Worm (Caenorhabditis elegans): ENCODE results near the gene clec-265.

The clec-265 gene

DNA sequence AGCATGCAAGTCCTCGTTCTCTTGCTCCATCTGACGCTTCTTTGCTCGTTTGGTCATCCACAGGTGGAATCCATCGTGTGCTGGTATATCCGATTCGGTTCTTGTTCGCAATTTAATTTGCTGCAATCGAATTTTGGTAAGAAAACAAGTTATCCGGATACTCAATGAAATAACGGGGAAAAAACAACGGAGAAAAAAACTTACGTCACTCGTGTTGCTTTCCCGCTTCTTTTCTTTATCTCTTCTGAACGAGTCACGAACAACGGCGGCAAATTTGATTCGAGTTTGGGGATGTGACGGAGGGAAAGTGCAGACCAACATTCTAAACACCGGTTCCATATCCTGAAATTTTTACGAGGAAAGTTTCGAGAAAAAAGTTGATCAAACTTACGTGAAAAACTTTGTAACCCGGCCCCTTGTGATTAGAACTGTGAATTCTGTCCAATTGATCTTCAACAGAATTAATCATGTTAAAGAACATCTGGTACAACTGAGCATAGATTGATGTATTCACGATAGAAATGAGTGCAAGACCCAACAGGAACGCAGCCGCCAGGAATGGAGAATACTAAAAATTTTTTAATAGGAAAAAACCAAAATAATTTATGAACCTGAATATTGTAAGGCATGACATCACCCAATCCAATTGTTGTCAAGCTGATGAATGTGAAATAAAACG is 19.9 kb downstream of the clec-265 start:
- peak; percentile 82 for TF ChIP-seq unc-42 (tag; optimal IDR thresholded peaks at IDR 0.05)
- no peak for TF ChIP-seq pat-9 (tag; optimal IDR thresholded peaks at IDR 0.05)

DNA sequence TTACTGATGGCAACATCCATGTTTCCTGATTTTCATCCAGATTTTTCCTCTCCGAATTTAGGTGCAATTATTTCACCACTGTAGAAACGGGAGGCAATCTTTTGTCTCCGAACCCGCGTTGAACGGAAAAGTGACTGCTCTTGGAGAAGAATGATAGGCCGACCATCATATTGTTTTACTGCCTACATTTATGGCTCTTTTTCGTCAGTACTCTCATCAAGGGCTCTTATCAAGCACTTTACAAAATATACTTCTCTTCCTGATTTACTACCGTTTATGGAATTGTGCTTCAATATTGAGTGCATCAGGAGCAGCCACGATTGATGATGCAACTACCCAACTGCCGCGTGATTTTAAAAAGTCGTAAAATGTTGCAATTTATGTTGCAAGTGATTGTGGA is 22.8 kb downstream of the clec-265 start:
- TF ChIP-seq pat-9 (tag; optimal IDR thresholded peaks at IDR 0.05) (no peak), fax-1 (tag; optimal IDR thresholded peaks at IDR 0.05) (no peak), npax-4 (tag; optimal IDR thresholded peaks at IDR 0.05) (no peak), sox-4 (tag; optimal IDR thresholded peaks at IDR 0.05) (no peak), fkh-6 (tag; optimal IDR thresholded peaks at IDR 0.05) (no peak), elt-2 (tag; optimal IDR thresholded peaks at IDR 0.05) (no peak), unc-3 (GFP tag; conservative IDR thresholded peaks at IDR 0.05) (no peak), unc-3 (tag; optimal IDR thresholded peaks at IDR 0.05) (no peak), nhr-232 (tag; optimal IDR thresholded peaks at IDR 0.05) (no peak), ceh-34 (tag; optimal IDR thresholded peaks at IDR 0.05) (no peak)

- TF ChIP-seq tbx-7 (tag; optimal IDR thresholded peaks at IDR 0.05) (no peak), pha-2 (tag; optimal IDR thresholded peaks at IDR 0.05) (no peak), hlh-6 (tag; optimal IDR thresholded peaks at IDR 0.05) (no peak), eyg-1 (tag; optimal IDR thresholded peaks at IDR 0.05) (no peak), ceh-24 (tag; optimal IDR thresholded peaks at IDR 0.05) (no peak), fkh-6 (tag; optimal IDR thresholded peaks at IDR 0.05) (no peak), pqm-1 (tag; optimal IDR thresholded peaks at IDR 0.05) (no peak), unc-42 (tag; optimal IDR thresholded peaks at IDR 0.05) (no peak), ceh-22 (tag; optimal IDR thresholded peaks at IDR 0.05) (no peak), madf-2 (tag; optimal IDR thresholded peaks at IDR 0.05) (no peak), mec-3 (tag; optimal IDR thresholded peaks at IDR 0.05; ENCODE audit: borderline replicate concordance) (no peak), ceh-48 (tag; optimal IDR thresholded peaks at IDR 0.05) (no peak), fax-1 (tag; optimal IDR thresholded peaks at IDR 0.05) (no peak), C38D4.7 (GFP tag; optimal IDR thresholded peaks at IDR 0.05) (no peak), lin-11 (tag; optimal IDR thresholded peaks at IDR 0.05) (no peak), ahr-1 (tag; optimal IDR thresholded peaks at IDR 0.05) (no peak), fkh-10 (GFP tag; optimal IDR thresholded peaks at IDR 0.05) (no peak)
Observed at ce11 chrX:3054802-3055201, 23.2 kb downstream of the clec-265 start, which contains the start of gene twk-26. Gene twk-26, minus strand, starts transcription at chrX:3054824.

DNA sequence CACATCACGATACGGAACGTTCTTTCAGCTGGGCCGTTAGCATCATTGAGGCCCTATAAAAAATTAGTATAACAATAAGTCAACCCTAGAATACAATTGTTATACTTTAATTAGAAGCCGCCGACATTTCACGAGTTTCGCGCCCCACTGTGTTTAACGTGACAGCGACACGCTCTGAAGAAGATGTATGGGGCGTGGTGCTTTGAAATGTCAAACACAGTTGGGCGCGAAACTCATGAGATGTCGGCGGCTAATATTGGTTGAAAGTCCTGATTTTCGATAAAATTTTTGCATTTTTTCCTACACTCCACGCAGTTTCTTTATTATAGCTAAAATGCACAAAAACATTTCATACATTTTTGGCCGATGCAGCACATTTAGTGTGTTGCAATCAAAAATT is 24.5 kb downstream of the clec-265 start:
- TF ChIP-seq elt-4 (tag; optimal IDR thresholded peaks at IDR 0.05): no peak
- TF ChIP-seq ceh-48 (tag; optimal IDR thresholded peaks at IDR 0.05): no peak
- TF ChIP-seq madf-2 (tag; optimal IDR thresholded peaks at IDR 0.05): no peak
- no peak for TF ChIP-seq zip-5 (tag; optimal IDR thresholded peaks at IDR 0.05)
- no peak for TF ChIP-seq F13H6.1 (tag; optimal IDR thresholded peaks at IDR 0.05)

- no peak for TF ChIP-seq C38D4.7 (GFP tag; optimal IDR thresholded peaks at IDR 0.05)
- TF ChIP-seq ceh-24 (tag; optimal IDR thresholded peaks at IDR 0.05): no peak
- no peak for TF ChIP-seq pqm-1 (tag; optimal IDR thresholded peaks at IDR 0.05)
- no peak for TF ChIP-seq unc-42 (tag; optimal IDR thresholded peaks at IDR 0.05)
- TF ChIP-seq unc-3 (GFP tag; conservative IDR thresholded peaks at IDR 0.05): no peak
- no peak for TF ChIP-seq unc-3 (tag; optimal IDR thresholded peaks at IDR 0.05)
- TF ChIP-seq ceh-31 (tag; optimal IDR thresholded peaks at IDR 0.05): no peak
- TF ChIP-seq unc-55 (GFP tag; optimal IDR thresholded peaks at IDR 0.05): no peak
- no peak for TF ChIP-seq pag-3 (tag; optimal IDR thresholded peaks at IDR 0.05; ENCODE audit: borderline replicate concordance)
- no peak for TF ChIP-seq odd-2 (tag; optimal IDR thresholded peaks at IDR 0.05)
- TF ChIP-seq ttx-3 (tag; optimal IDR thresholded peaks at IDR 0.05): no peak
- no peak for TF ChIP-seq ama-1 (optimal IDR thresholded peaks at IDR 0.05)
- no peak for TF ChIP-seq che-1 (tag; optimal IDR thresholded peaks at IDR 0.05)
- TF ChIP-seq K02D7.2 (tag; optimal IDR thresholded peaks at IDR 0.05): no peak
- no peak for TF ChIP-seq Y22D7AL.16 (tag; optimal IDR thresholded peaks at IDR 0.05)
- no peak for TF ChIP-seq hlh-30 (tag; optimal IDR thresholded peaks at IDR 0.05; ENCODE audit: insufficient read depth)
- no peak for TF ChIP-seq lim-6 (tag; optimal IDR thresholded peaks at IDR 0.05)
- no peak for TF ChIP-seq hlh-6 (tag; optimal IDR thresholded peaks at IDR 0.05)
- no peak for TF ChIP-seq elt-2 (tag; optimal IDR thresholded peaks at IDR 0.05)
- no peak for TF ChIP-seq fax-1 (tag; optimal IDR thresholded peaks at IDR 0.05)
- TF ChIP-seq sdc-2 (tag; optimal IDR thresholded peaks at IDR 0.05): no peak
Observed at ce11 chrX:3057656-3058055, 26.1 kb downstream of the clec-265 start.

All from whole organism, late embryonic.